Worm (Caenorhabditis elegans) whole organism, L4/young adult: ENCODE measurements around the gene fce-2.

Experiments used
- W03F9.2 ChIP-seq: fragments of 150-350 bp; optimal IDR thresholded peaks from 2 replicates; lab custom pipeline; 2014; ENCODE audit warnings: missing biosample characterization, missing genetic modification characterization
- dao-5 ChIP-seq: sonication (generic microtip); optimal IDR thresholded peaks from 2 replicates; lab custom pipeline; 2016; ENCODE audit warnings: missing genotype, missing genetic modification characterization, moderate library complexity, missing compliant biosample characterization
- him-1 ChIP-seq: sonication (generic microtip); optimal IDR thresholded peaks from 2 replicates; lab custom pipeline; 2016; ENCODE audit warnings: missing genotype, missing genetic modification reagents, missing genetic modification characterization, missing compliant biosample characterization

DNA sequence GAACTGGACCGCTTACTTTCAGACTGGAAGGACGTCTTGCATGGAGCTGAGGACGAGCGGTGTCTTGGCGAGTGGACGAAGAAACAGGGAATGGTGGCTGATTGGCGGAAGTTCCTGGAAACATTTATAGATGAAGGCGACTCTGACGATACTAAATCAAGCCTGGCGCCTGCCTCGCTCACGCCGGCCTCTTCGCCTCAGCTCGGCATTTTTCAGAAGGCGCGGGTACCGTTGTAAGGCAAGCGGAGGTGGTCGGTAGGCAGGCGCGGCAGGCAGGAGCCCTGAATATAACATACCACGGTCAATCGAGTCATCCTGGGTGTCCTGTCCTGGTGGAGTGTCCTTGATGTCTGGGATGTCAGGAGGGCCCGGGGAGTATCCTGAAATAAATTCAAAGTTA, 20.8 kb downstream of the fce-2 start:
- no peak for TF ChIP-seq W03F9.2 (tag; lab: Kevin White, UChicago)
- no peak for TF ChIP-seq him-1
- TF ChIP-seq dao-5 (tag; lab: Kevin White, UChicago): no peak
